ENCODE assay signal across 3 worm cellular contexts in genomic region chrIII:6645305-6645704, ce11.
TF ChIP-seq lines count a peak whose summit lies in the region.

No protein-coding gene starts in this region.

TF ChIP-seq in whole organism, L4 larva, 104 proteins besides CTCF, POLR2A, EP300 and RAD21:
- TF ChIP-seq ces-1 (GFP tag; optimal IDR thresholded peaks at IDR 0.05; lab: Kevin White, UChicago) (peak; percentile 49), fkh-10 (GFP tag; optimal IDR thresholded peaks at IDR 0.05; lab: Kevin White, UChicago) (peak; percentile 8), ZK546.5 (tag; optimal IDR thresholded peaks at IDR 0.05; lab: Kevin White, UChicago) (no peak)
TF ChIP-seq in whole organism, L4 larva: peak in this region for 2.

TF ChIP-seq in whole organism, late embryonic, 69 proteins besides CTCF, POLR2A, EP300 and RAD21:
- TF ChIP-seq unc-3 (GFP tag; conservative IDR thresholded peaks at IDR 0.05; lab: Robert Waterston, UW) (no peak), unc-3 (tag; optimal IDR thresholded peaks at IDR 0.05; lab: Kevin White, UChicago) (no peak), unc-42 (tag; optimal IDR thresholded peaks at IDR 0.05; lab: Kevin White, UChicago) (peak; percentile 63)

TF ChIP-seq in whole organism, mixed stage, embryonic, 35 proteins besides CTCF, POLR2A, EP300 and RAD21:
- TF ChIP-seq nhr-76 (tag; optimal IDR thresholded peaks at IDR 0.05; lab: Kevin White, UChicago) (no peak), ceh-43 (GFP tag; optimal IDR thresholded peaks at IDR 0.05; lab: Kevin White, UChicago) (no peak), lin-13 (tag; optimal IDR thresholded peaks at IDR 0.05; lab: Kevin White, UChicago) (no peak), tbx-8 (GFP tag; optimal IDR thresholded peaks at IDR 0.05; lab: Kevin White, UChicago) (no peak), ztf-11 (tag; optimal IDR thresholded peaks at IDR 0.05; lab: Kevin White, UChicago) (no peak), elt-3 (tag; optimal IDR thresholded peaks at IDR 0.05; lab: Kevin White, UChicago) (no peak), ces-1 (GFP tag; optimal IDR thresholded peaks at IDR 0.05; lab: Kevin White, UChicago) (peak; percentile 79), elt-1 (tag; optimal IDR thresholded peaks at IDR 0.05; lab: Kevin White, UChicago; ENCODE audit: borderline replicate concordance, insufficient read depth) (no peak)
TF ChIP-seq in whole organism, mixed stage, embryonic: peak in this region for 1.

Comparison
In these comparisons a context has a peak if more than half of its experiments do, and no peak if none do; other contexts are left out.
1. Of the 7 proteins assayed by ChIP-seq in both whole organism, L4 larva and whole organism, late embryonic: peak only in whole organism, L4 larva: fkh-10; only in whole organism, late embryonic: none; in both: none; in neither: 6.